Fruit fly (Drosophila melanogaster): ENCODE results near the gene ath.

Gene ath

DNA sequence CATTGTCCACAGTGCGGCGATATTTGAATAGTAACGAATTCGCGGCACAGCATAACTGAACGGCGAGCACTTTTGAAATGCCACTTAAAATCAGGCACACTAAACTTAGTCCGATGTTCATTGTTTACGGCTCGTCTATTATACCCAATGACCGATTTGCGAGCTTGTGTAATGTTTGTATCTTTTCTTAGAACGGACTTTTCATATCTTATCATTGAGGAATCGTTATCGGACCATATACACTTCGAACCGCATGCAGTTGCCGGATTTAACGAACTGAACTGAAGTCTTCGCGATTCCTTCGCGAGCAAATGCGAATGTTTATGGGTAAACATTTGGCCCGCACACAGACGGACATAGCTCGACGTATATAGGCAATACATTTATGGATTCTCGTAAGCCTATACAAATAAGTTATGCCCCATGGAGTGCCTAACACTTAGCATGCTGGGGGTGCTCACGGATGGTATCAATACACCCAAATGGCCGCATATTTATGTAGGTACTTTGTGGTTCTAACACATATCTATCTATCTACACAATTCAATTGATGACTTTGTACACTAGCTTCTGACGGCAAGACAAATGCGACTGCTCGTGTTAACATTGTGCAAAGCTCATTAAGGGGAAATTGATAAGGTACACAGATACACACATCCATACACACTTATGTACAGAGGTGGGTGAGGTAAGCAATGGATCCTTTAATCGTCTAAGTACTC lies 26.9 kb downstream of the ath start, which contains the start of gene mthl15:
Gene mthl15 (minus strand): TSS at position 593 of the 722 bp plus-strand sequence.
- TF ChIP-seq Abd-B (GFP tag; optimal IDR thresholded peaks at IDR 0.05) (no peak), N (GFP tag; optimal IDR thresholded peaks at IDR 0.05) (no peak), GATAd (GFP tag; optimal IDR thresholded peaks at IDR 0.05) (no peak), psq (GFP tag; optimal IDR thresholded peaks at IDR 0.05) (no peak), Jra (GFP tag; optimal IDR thresholded peaks at IDR 0.05) (no peak), br (GFP tag; optimal IDR thresholded peaks at IDR 0.05) (no peak), Hnf4 (GFP tag; optimal IDR thresholded peaks at IDR 0.05) (no peak), Rel (GFP tag; optimal IDR thresholded peaks at IDR 0.05) (no peak), Rel (tag; optimal IDR thresholded peaks at IDR 0.05) (no peak), OdsH (GFP tag; optimal IDR thresholded peaks at IDR 0.05) (no peak), Hr83 (GFP tag; optimal IDR thresholded peaks at IDR 0.05; ENCODE audit: poor library complexity, severe bottlenecking) (no peak), sv (GFP tag; optimal IDR thresholded peaks at IDR 0.05) (no peak)

DNA sequence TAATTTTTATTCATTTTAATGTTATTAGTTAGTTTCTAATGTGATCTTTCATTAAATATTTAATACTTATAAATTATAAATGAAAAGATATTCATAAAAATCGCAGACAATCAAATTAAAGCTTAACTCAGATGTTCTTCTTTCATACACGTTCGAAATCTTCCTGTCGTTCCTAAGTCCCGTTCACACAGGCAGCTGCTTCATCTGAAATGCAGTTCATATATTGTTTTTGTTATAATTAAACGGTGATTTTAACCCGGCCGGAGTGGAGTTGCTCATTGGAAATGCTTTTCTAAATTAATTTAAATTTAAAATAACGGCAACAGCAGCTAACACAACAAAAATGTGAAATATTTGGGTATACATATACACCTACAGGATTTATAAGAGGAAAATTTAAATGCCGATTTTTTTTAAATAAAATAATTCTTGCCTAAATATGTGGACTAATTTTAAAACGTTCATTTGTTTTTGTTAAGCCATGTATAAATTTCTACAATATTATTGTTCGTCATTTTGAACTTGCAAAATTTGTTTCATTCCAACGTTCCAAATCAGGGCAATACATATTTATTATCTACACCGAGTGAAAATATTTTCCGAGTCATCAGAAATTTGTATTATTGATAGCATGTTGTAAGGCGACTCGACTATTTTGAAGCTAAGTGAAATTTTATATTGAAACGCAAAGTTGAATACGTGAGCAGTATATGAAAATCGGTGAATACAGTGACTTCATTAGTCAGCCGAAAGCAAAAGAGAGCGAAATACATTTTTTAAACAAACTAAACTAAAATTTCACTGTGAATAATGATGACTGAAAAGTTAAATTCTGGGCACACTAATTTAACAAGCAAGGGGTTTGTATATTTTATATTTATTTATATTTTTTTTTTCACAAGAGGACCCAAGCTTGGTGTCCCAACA lies 28.0 kb downstream of the ath start, which contains the start of gene me31B:
Gene me31B (plus strand): TSS at position 616 of the 927 bp plus-strand sequence.
- TF ChIP-seq Jra (GFP tag; optimal IDR thresholded peaks at IDR 0.05) (no peak), Dif (GFP tag; optimal IDR thresholded peaks at IDR 0.05; ENCODE audit: partially characterized antibody) (no peak), dl (GFP tag; optimal IDR thresholded peaks at IDR 0.05; ENCODE audit: insufficient read depth in 1 of 2, partially characterized antibody in 2 of 2) (no peak), usp (GFP tag; optimal IDR thresholded peaks at IDR 0.05) (no peak), h (GFP tag; optimal IDR thresholded peaks at IDR 0.05) (no peak), woc (GFP tag; optimal IDR thresholded peaks at IDR 0.05) (peak; percentile 76), sage (GFP tag; optimal IDR thresholded peaks at IDR 0.05) (no peak), Vsx2 (GFP tag; optimal IDR thresholded peaks at IDR 0.05; ENCODE audit: partially characterized antibody) (no peak), Hnf4 (GFP tag; optimal IDR thresholded peaks at IDR 0.05) (peak; percentile 1), Sp1 (GFP tag; optimal IDR thresholded peaks at IDR 0.05) (no peak), Mio (GFP tag; optimal IDR thresholded peaks at IDR 0.05) (no peak), CrebA (GFP tag; optimal IDR thresholded peaks at IDR 0.05; ENCODE audit: borderline replicate concordance) (no peak), OdsH (GFP tag; optimal IDR thresholded peaks at IDR 0.05) (no peak), Hr78 (GFP tag; optimal IDR thresholded peaks at IDR 0.05) (no peak), brk (GFP tag; optimal IDR thresholded peaks at IDR 0.05) (no peak)

DNA sequence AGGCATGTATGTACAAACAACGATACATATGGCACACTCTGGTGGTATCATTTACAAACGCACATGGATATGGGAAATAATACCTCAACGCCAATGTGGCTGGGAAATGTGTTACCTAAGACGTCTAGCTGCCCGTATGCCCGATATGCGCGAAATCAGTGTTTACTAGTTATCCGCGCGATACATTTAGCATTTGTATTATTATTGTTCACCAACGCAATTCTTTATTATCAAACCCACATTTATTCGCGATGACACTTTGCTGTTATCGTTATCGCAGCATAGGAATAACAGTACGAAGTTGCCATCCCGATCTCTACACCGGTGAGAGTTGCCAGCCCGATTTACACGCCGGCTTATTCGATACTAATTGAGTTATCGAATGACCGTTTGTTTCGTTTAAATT lies 35.8 kb downstream of the ath start, which contains the start of gene chico:
Gene chico (minus strand): TSS at position 294 of the 406 bp plus-strand sequence.
- TF ChIP-seq ey (GFP tag; optimal IDR thresholded peaks at IDR 0.05) (no peak), brk (GFP tag; optimal IDR thresholded peaks at IDR 0.05) (no peak), Jra (GFP tag; optimal IDR thresholded peaks at IDR 0.05) (peak; percentile 22), Hr83 (GFP tag; optimal IDR thresholded peaks at IDR 0.05; ENCODE audit: poor library complexity, severe bottlenecking) (peak; percentile 4), Rel (GFP tag; optimal IDR thresholded peaks at IDR 0.05) (no peak), Rel (tag; optimal IDR thresholded peaks at IDR 0.05) (peak; percentile 18), Myc (optimal IDR thresholded peaks at IDR 0.05) (peak; percentile 38)

DNA sequence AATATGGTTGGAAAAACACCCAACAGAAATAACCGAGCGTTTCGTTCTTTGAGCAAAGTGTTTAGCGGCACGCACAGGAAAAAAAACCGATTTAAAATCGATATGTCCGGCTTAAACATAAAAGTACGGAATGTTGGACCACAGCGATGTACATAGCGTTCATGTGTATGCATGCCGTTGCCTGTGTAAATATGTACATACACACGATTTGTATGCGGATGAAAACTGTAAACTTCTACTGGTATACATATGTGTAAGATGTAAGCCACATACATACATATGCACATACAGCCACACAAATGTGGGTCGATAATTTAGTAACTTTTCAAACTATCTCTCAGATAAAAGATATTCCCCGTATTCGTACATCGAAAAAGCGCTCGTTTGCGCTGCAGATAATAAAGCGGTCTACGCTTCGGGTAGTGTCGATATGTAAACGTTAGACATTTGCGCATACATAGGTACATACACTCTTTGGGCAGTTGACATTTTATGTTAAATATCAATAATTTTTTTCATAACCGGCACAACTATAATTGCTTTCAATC lies 38.8 kb downstream of the ath start:
- TF ChIP-seq Rel (GFP tag; optimal IDR thresholded peaks at IDR 0.05) (no peak), Rel (tag; optimal IDR thresholded peaks at IDR 0.05) (peak; percentile 7), CG9705 (GFP tag; optimal IDR thresholded peaks at IDR 0.05) (no peak)

DNA sequence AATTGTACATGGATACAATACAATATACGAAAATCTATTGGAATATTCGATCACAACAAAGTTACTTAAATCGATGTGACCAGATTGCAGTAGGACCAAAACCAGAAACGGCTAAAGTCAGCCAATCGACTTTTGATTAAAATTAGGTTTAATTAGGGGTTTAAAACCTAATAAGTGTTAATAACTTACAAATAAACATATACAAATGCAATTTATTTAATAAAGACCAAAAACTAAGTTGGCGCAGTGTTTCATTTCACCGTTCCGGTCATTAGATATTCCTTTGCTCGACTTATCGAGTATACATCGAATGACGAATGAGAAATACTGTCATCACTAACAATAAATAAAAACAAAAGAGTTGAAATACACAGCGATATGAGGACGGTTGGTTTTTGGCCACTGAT lies 39.5 kb downstream of the ath start, which contains the start of the genes bsk and CG31717:
Gene bsk (minus strand): TSS at position 61 of the 407 bp plus-strand sequence.
Gene CG31717 (plus strand): TSS at position 297 of the 407 bp plus-strand sequence.
- TF ChIP-seq sv (GFP tag; optimal IDR thresholded peaks at IDR 0.05), result no peak
- peak; percentile 60 for TF ChIP-seq tai (GFP tag; optimal IDR thresholded peaks at IDR 0.05)
- peak; percentile 32 for TF ChIP-seq Jra (GFP tag; optimal IDR thresholded peaks at IDR 0.05)
- TF ChIP-seq jim (GFP tag; optimal IDR thresholded peaks at IDR 0.05), result peak; percentile 71
- no peak for TF ChIP-seq rgr (GFP tag; optimal IDR thresholded peaks at IDR 0.05)
- TF ChIP-seq HLH106 (tag; optimal IDR thresholded peaks at IDR 0.05), result no peak
- TF ChIP-seq lola (GFP tag; optimal IDR thresholded peaks at IDR 0.05), result no peak

Data from whole organism, wandering third instar larva.